Worm (Caenorhabditis elegans): ENCODE data around the gene T28D9.1.

- TF ChIP-seq nhr-23 (tag; optimal IDR thresholded peaks at IDR 0.05) (no peak), pha-4 (tag; optimal IDR thresholded peaks at IDR 0.05) (no peak), elt-3 (tag; optimal IDR thresholded peaks at IDR 0.05) (no peak), fkh-10 (GFP tag; optimal IDR thresholded peaks at IDR 0.05) (no peak), nhr-25 (tag; optimal IDR thresholded peaks at IDR 0.05) (no peak), elt-2 (tag; optimal IDR thresholded peaks at IDR 0.05) (no peak), mdl-1 (tag; optimal IDR thresholded peaks at IDR 0.05) (no peak)
Measured at ce11 chrII:6470985-6471384, 21.2 kb upstream of the T28D9.1 start, which contains the start of gene dgk-5.

Data from whole organism, L3 larva.